Worm (Caenorhabditis elegans) whole organism, L1 larva: ENCODE measurements around the gene F11E6.8.

ENCODE experiments used
- alr-1 ChIP-seq: fragments of 200-800 bp; sonication (Bioruptor generic); optimal IDR thresholded peaks from 2 replicates; lab custom pipeline; 2018; ENCODE audit warnings: borderline replicate concordance, mild to moderate bottlenecking, missing genetic modification characterization, missing compliant biosample characterization
- aly-2 ChIP-seq: fragments of 150-350 bp; optimal IDR thresholded peaks from 2 replicates; lab custom pipeline; 2014; ENCODE audit warnings: missing biosample characterization, missing genetic modification characterization
- hlh-4 ChIP-seq: sonication (generic microtip); optimal IDR thresholded peaks from 2 replicates; lab custom pipeline; 2016; ENCODE audit warnings: mild to moderate bottlenecking, missing genetic modification characterization, missing compliant biosample characterization
- lin-15B ChIP-seq: fragments of 150-350 bp; sonication (generic microtip); optimal IDR thresholded peaks from 3 replicates; lab custom pipeline; 2014; ENCODE audit warnings: missing biosample characterization, missing genetic modification characterization
- lir-3 ChIP-seq: sonication (generic microtip); optimal IDR thresholded peaks from 2 replicates; lab custom pipeline; 2016; ENCODE audit warnings: mild to moderate bottlenecking, missing genetic modification characterization, moderate library complexity, missing compliant biosample characterization; ENCODE audit not compliant: poor library complexity
- lsy-2 ChIP-seq, 2 experiments: fragments of 150-350 bp; optimal IDR thresholded peaks; 2 replicates each; lab custom pipeline; 2014; ENCODE audit warnings: missing biosample characterization in 2 of 2, missing genetic modification characterization in 2 of 2
- nhr-19 ChIP-seq: fragments of 200-800 bp; sonication (Bioruptor generic); conservative IDR thresholded peaks from 2 replicates; pipeline ENCODE4 v1.3.6; 2022; ENCODE audit warnings: missing genetic modification characterization, missing compliant biosample characterization
- nhr-237 ChIP-seq: fragments of 150-350 bp; optimal IDR thresholded peaks from 2 replicates; lab custom pipeline; 2014; ENCODE audit warnings: missing biosample characterization, missing genetic modification characterization
- tbx-2 ChIP-seq: sonication (generic microtip); optimal IDR thresholded peaks from 2 replicates; lab custom pipeline; 2016; ENCODE audit warnings: missing genetic modification characterization, missing compliant biosample characterization
- unc-130 ChIP-seq: fragments of 150-350 bp; optimal IDR thresholded peaks from 2 replicates; lab custom pipeline; 2017; ENCODE audit warnings: missing biosample characterization, missing genetic modification characterization, inconsistent platforms

DNA sequence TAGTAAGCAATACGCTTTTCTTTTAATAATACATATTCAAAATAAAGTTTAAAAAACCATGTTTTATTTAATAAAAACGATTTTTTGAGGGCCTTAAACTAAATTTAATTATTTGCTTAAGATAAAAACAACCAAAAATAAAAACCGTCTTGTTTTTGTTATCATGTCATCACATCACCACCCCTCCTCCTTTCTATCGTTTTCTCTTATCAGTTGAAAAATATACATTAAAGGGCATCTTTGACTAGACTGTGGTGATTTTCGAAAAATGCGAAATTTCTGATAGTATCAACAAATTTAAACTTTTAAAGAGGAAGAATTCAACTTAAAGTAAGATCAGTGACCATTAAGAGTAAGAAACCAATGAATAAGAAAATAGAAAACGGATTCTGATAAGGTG is 44.2 kb downstream of the F11E6.8 start:
- TF ChIP-seq lin-15B (tag; lab: Kevin White, UChicago) (no peak), alr-1 (tag; lab: Kevin White, UChicago) (no peak), aly-2 (no peak), nhr-19 (GFP tag; lab: Robert Waterston, UW) (no peak), lir-3 (tag; lab: Kevin White, UChicago) (no peak), nhr-237 (tag; lab: Kevin White, UChicago) (no peak), tbx-2 (tag; lab: Kevin White, UChicago) (no peak), unc-130 (tag; lab: Kevin White, UChicago) (no peak), lsy-2 (tag; optimal IDR thresholded peaks at IDR 0.05; lab: Kevin White, UChicago) (no peak), hlh-4 (tag; lab: Kevin White, UChicago) (no peak)
